Fruit fly (Drosophila melanogaster) whole organism: ENCODE data around the gene CG5883.

Experiments
- EcR ChIP-seq, 2 experiments: fragments of >200 bp; optimal IDR thresholded peaks; 2 replicates each; lab custom pipeline; 2017; ENCODE audit warnings: missing biosample characterization in 2 of 2, missing genetic modification characterization in 2 of 2, missing genetic modification reagents in 2 of 2
- pan ChIP-seq: fragments of >200 bp; optimal IDR thresholded peaks from 2 replicates; lab custom pipeline; 2017
- psq ChIP-seq: fragments of >200 bp; optimal IDR thresholded peaks from 2 replicates; lab custom pipeline; 2017
- usp ChIP-seq: fragments of >200 bp; optimal IDR thresholded peaks from 2 replicates; lab custom pipeline; 2017; ENCODE audit warnings: missing biosample characterization, missing genetic modification characterization, mixed read lengths

DNA sequence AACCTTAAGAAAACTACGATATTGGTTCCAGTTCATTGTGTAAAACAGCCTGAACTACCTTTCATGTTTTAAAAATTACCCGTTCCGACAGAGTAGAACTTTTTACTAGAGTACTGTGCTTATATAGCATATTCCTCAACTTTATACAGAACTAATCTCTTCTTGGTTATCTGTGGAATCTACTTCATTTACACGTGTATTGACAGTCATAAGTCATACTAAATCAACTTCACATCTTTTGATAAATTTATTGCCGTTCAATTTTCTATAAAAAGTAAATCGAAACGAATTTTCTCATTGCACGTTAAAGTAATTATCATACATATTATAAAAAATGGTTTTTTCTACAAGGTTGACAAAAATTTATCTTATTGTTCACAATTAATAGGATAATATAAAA lies 29.0 kb upstream of the CG5883 start, which contains the start of gene CG42397:
- TF ChIP-seq psq: no peak
- TF ChIP-seq pan: no peak
- TF ChIP-seq EcR (GFP tag; optimal IDR thresholded peaks at IDR 0.05; lab: Kevin White, UChicago): no peak
- no peak for TF ChIP-seq usp (GFP tag; lab: Kevin White, UChicago)
